Fruit fly (Drosophila melanogaster) whole organism, embryonic: ENCODE data around the gene dpy.

ENCODE experiments used
- ATbp ChIP-seq: fragments of 200-800 bp; sonication (Bioruptor generic); optimal IDR thresholded peaks from 2 replicates; lab custom pipeline; 2017; ENCODE audit warnings: missing biosample characterization, mild to moderate bottlenecking, missing genetic modification characterization, missing genetic modification reagents
- Asciz ChIP-seq: fragments of 200-800 bp; sonication (Bioruptor generic); optimal IDR thresholded peaks from 2 replicates; lab custom pipeline; 2017; ENCODE audit warnings: missing biosample characterization, mild to moderate bottlenecking, missing genetic modification characterization, missing genetic modification reagents
- Blimp-1 ChIP-seq: fragments of 200-800 bp; sonication (Bioruptor generic); optimal IDR thresholded peaks from 3 replicates; lab custom pipeline; 2018; ENCODE audit warnings: missing biosample characterization, missing genetic modification characterization, mild to moderate bottlenecking, moderate library complexity, missing genetic modification reagents
- C15 ChIP-seq: fragments of 200-800 bp; sonication (Bioruptor generic); IDR thresholded peaks from 3 replicates; pipeline ENCODE4 v1.3.6; 2022; ENCODE audit warnings: missing biosample characterization, missing genetic modification characterization
- CG10654 ChIP-seq: fragments of 200-800 bp; sonication (Bioruptor generic); optimal IDR thresholded peaks from 2 replicates; lab custom pipeline; 2016; ENCODE audit warnings: missing biosample characterization, missing genetic modification characterization
- CG10979 ChIP-seq: fragments of 200-800 bp; sonication (Bioruptor generic); optimal IDR thresholded peaks from 2 replicates; lab custom pipeline; 2018; ENCODE audit warnings: missing biosample characterization, mild to moderate bottlenecking, missing genetic modification characterization, moderate library complexity
- CG11398 ChIP-seq: fragments of 200-800 bp; sonication (Bioruptor generic); optimal IDR thresholded peaks from 2 replicates; lab custom pipeline; 2016; ENCODE audit warnings: missing biosample characterization, missing genetic modification characterization
- CG12071 ChIP-seq: fragments of 200-800 bp; sonication (Bioruptor generic); optimal IDR thresholded peaks from 3 replicates; lab custom pipeline; 2018; ENCODE audit warnings: missing biosample characterization, mild to moderate bottlenecking, missing genetic modification characterization
- CG13296 ChIP-seq: fragments of 200-800 bp; sonication (Bioruptor generic); optimal IDR thresholded peaks from 3 replicates; lab custom pipeline; 2018; ENCODE audit warnings: missing biosample characterization, mild to moderate bottlenecking, missing genetic modification characterization
- CG13894 ChIP-seq: fragments of 200-800 bp; sonication (Bioruptor generic); optimal IDR thresholded peaks from 3 replicates; lab custom pipeline; 2018; ENCODE audit warnings: missing biosample characterization, mild to moderate bottlenecking, missing genetic modification characterization, moderate library complexity
- CG15269 ChIP-seq: fragments of 200-800 bp; sonication (Bioruptor generic); optimal IDR thresholded peaks from 2 replicates; lab custom pipeline; 2018; ENCODE audit warnings: missing biosample characterization, mild to moderate bottlenecking, missing genetic modification characterization, moderate library complexity
- CG15601 ChIP-seq: fragments of 200-800 bp; sonication (Bioruptor generic); optimal IDR thresholded peaks from 3 replicates; lab custom pipeline; 2019; ENCODE audit warnings: missing biosample characterization, mild to moderate bottlenecking, missing genetic modification characterization, moderate library complexity
- CG17385 ChIP-seq: fragments of 200-800 bp; sonication (Bioruptor generic); optimal IDR thresholded peaks from 3 replicates; lab custom pipeline; 2018; ENCODE audit warnings: missing biosample characterization, mild to moderate bottlenecking, missing genetic modification characterization
- CG18599 ChIP-seq: fragments of 200-800 bp; sonication (Bioruptor generic); optimal IDR thresholded peaks from 3 replicates; lab custom pipeline; 2017; ENCODE audit warnings: missing biosample characterization, missing genetic modification characterization, mild to moderate bottlenecking, moderate library complexity, missing genetic modification reagents
- CG31441 ChIP-seq: fragments of 200-800 bp; sonication (Bioruptor generic); IDR thresholded peaks from 2 replicates; pipeline ENCODE4 v1.3.6; 2022; ENCODE audit warnings: missing biosample characterization, missing genetic modification characterization
- CG32772 ChIP-seq: fragments of 200-800 bp; sonication (Bioruptor generic); IDR thresholded peaks from 2 replicates; pipeline ENCODE4 v1.3.6; 2022; ENCODE audit warnings: missing biosample characterization, missing genetic modification characterization
- CG3838 ChIP-seq: fragments of 200-800 bp; sonication (Bioruptor generic); optimal IDR thresholded peaks from 3 replicates; lab custom pipeline; 2016; ENCODE audit warnings: missing biosample characterization, missing genetic modification characterization
- CG6175 ChIP-seq: fragments of 200-800 bp; sonication (Bioruptor generic); IDR thresholded peaks from 3 replicates; pipeline ENCODE4 v1.3.6; 2022; ENCODE audit warnings: missing biosample characterization, missing genetic modification characterization
- CG6689 ChIP-seq: fragments of 200-800 bp; sonication (Bioruptor generic); IDR thresholded peaks from 2 replicates; pipeline ENCODE4 v1.3.6; 2022; ENCODE audit warnings: missing biosample characterization, missing genetic modification characterization
- CG7271 ChIP-seq: fragments of 200-800 bp; sonication (Bioruptor generic); optimal IDR thresholded peaks from 2 replicates; lab custom pipeline; 2018; ENCODE audit warnings: missing biosample characterization, mild to moderate bottlenecking, missing genetic modification characterization, moderate library complexity
- CHES-1-like ChIP-seq: fragments of 200-800 bp; sonication (Bioruptor generic); optimal IDR thresholded peaks from 2 replicates; lab custom pipeline; 2016; ENCODE audit warnings: missing biosample characterization, missing genetic modification characterization
- Dip2 ChIP-seq: fragments of 200-800 bp; sonication (Bioruptor generic); IDR thresholded peaks from 2 replicates; pipeline ENCODE4 v1.3.6; 2022; ENCODE audit warnings: missing biosample characterization, missing genetic modification characterization
- Dll ChIP-seq: fragments of 200-800 bp; sonication (Bioruptor generic); IDR thresholded peaks from 4 replicates; pipeline ENCODE4 v1.3.6; 2022; ENCODE audit warnings: missing biosample characterization, missing genetic modification characterization; ENCODE audit not compliant: partially characterized antibody
- Dp ChIP-seq: fragments of 200-800 bp; sonication (Bioruptor generic); optimal IDR thresholded peaks from 2 replicates; lab custom pipeline; 2018; ENCODE audit warnings: missing biosample characterization, mild to moderate bottlenecking, missing genetic modification characterization, moderate library complexity
- Elba2 ChIP-seq: fragments of 200-800 bp; sonication (Bioruptor generic); optimal IDR thresholded peaks from 3 replicates; lab custom pipeline; 2016; ENCODE audit warnings: missing biosample characterization, missing genetic modification characterization
- HLH54F ChIP-seq: fragments of 200-800 bp; sonication (Bioruptor generic); optimal IDR thresholded peaks from 3 replicates; lab custom pipeline; 2016; ENCODE audit warnings: missing biosample characterization, missing genetic modification characterization
- Jarid2 ChIP-seq: fragments of 200-800 bp; sonication (Bioruptor generic); optimal IDR thresholded peaks from 3 replicates; lab custom pipeline; 2017; ENCODE audit warnings: mild to moderate bottlenecking, missing biosample characterization, missing genetic modification reagents, missing genetic modification characterization
- Med ChIP-seq: fragments of 200-800 bp; sonication (Bioruptor generic); peaks from one replicate; lab custom pipeline; 2016; ENCODE audit warnings: missing biosample characterization, missing genetic modification characterization, mild to moderate bottlenecking, inconsistent platforms, moderate library complexity
- Myb ChIP-seq: fragments of 200-800 bp; sonication (Bioruptor generic); optimal IDR thresholded peaks from 2 replicates; lab custom pipeline; 2016; ENCODE audit warnings: missing biosample characterization, missing genetic modification characterization
- Rfx ChIP-seq: fragments of 200-800 bp; sonication (Bioruptor generic); IDR thresholded peaks from 2 replicates; pipeline ENCODE4 v1.3.6; 2022; ENCODE audit warnings: missing biosample characterization, missing genetic modification characterization
- Side ChIP-seq: fragments of 200-800 bp; sonication (Bioruptor generic); optimal IDR thresholded peaks from 2 replicates; lab custom pipeline; 2016; ENCODE audit warnings: missing biosample characterization, missing genetic modification characterization
- Sox100B ChIP-seq: fragments of 200-800 bp; sonication (Bioruptor generic); optimal IDR thresholded peaks from 3 replicates; lab custom pipeline; 2018; ENCODE audit warnings: missing biosample characterization, mild to moderate bottlenecking, missing genetic modification characterization
- Ssrp ChIP-seq: fragments of 200-800 bp; sonication (Bioruptor generic); optimal IDR thresholded peaks from 2 replicates; lab custom pipeline; 2018; ENCODE audit warnings: missing biosample characterization, mild to moderate bottlenecking, missing genetic modification characterization, moderate library complexity
- amos ChIP-seq: fragments of 200-800 bp; sonication (Bioruptor generic); IDR thresholded peaks from 2 replicates; pipeline ENCODE4 v1.3.6; 2022; ENCODE audit warnings: missing biosample characterization, missing genetic modification characterization; ENCODE audit not compliant: partially characterized antibody
- ase ChIP-seq: fragments of 200-800 bp; sonication (Bioruptor generic); IDR thresholded peaks from 3 replicates; pipeline ENCODE4 v1.3.6; 2022; ENCODE audit warnings: missing biosample characterization, missing genetic modification characterization
- crc ChIP-seq: fragments of 200-800 bp; sonication (Bioruptor generic); optimal IDR thresholded peaks from 2 replicates; lab custom pipeline; 2016; ENCODE audit warnings: missing biosample characterization, missing genetic modification characterization
- ems ChIP-seq: fragments of 200-800 bp; sonication (Bioruptor generic); optimal IDR thresholded peaks from 3 replicates; lab custom pipeline; 2016; ENCODE audit warnings: missing biosample characterization, missing genetic modification characterization
- esg ChIP-seq: fragments of 200-800 bp; sonication (Bioruptor generic); conservative IDR thresholded peaks from 2 replicates; pipeline ENCODE4 v1.3.6; 2022; ENCODE audit warnings: missing biosample characterization, missing genetic modification characterization
- eyg ChIP-seq: fragments of 200-800 bp; sonication (Bioruptor generic); optimal IDR thresholded peaks from 3 replicates; lab custom pipeline; 2016; ENCODE audit warnings: missing biosample characterization, missing genetic modification characterization
- fd64A ChIP-seq: fragments of 200-800 bp; sonication (Bioruptor generic); optimal IDR thresholded peaks from 3 replicates; lab custom pipeline; 2018; ENCODE audit warnings: missing biosample characterization, mild to moderate bottlenecking, missing genetic modification characterization
- fru ChIP-seq: fragments of >200 bp; optimal IDR thresholded peaks from 2 replicates; lab custom pipeline; 2017
- mirr ChIP-seq: fragments of 200-800 bp; sonication (Bioruptor generic); optimal IDR thresholded peaks from 3 replicates; lab custom pipeline; 2018; ENCODE audit warnings: missing biosample characterization, mild to moderate bottlenecking, missing genetic modification characterization
- otp ChIP-seq: fragments of 200-800 bp; sonication (Bioruptor generic); IDR thresholded peaks from 3 replicates; pipeline ENCODE4, ENCODE4 v1.3.6; 2022; ENCODE audit warnings: missing biosample characterization, missing genetic modification characterization
- phol ChIP-seq: fragments of 200-800 bp; sonication (Bioruptor generic); optimal IDR thresholded peaks from 3 replicates; lab custom pipeline; 2018; ENCODE audit warnings: missing biosample characterization, mild to moderate bottlenecking, missing genetic modification characterization, moderate library complexity
- ranshi ChIP-seq: fragments of 200-800 bp; sonication (Bioruptor generic); IDR thresholded peaks from 2 replicates; pipeline ENCODE4 v1.3.6; 2022; ENCODE audit warnings: missing biosample characterization, missing genetic modification characterization
- salm ChIP-seq: fragments of 200-800 bp; sonication (Bioruptor generic); optimal IDR thresholded peaks from 2 replicates; lab custom pipeline; 2018; ENCODE audit warnings: missing biosample characterization, mild to moderate bottlenecking, missing genetic modification characterization
- sob ChIP-seq: fragments of 200-800 bp; sonication (Bioruptor generic); IDR thresholded peaks from 2 replicates; pipeline ENCODE4 v1.3.6; 2022; ENCODE audit warnings: missing biosample characterization, missing genetic modification characterization
- stc ChIP-seq: fragments of 200-800 bp; sonication (Bioruptor generic); IDR thresholded peaks from 2 replicates; pipeline ENCODE4 v1.3.6; 2022; ENCODE audit warnings: missing biosample characterization, missing genetic modification characterization
- toy ChIP-seq: fragments of 200-800 bp; sonication (Bioruptor generic); IDR thresholded peaks from 2 replicates; pipeline ENCODE4 v1.3.6; 2022; ENCODE audit warnings: missing biosample characterization, missing genetic modification characterization
- vfl ChIP-seq: fragments of 200-800 bp; sonication (Bioruptor generic); optimal IDR thresholded peaks from 2 replicates; lab custom pipeline; 2016; ENCODE audit warnings: missing biosample characterization, missing genetic modification characterization
- vnd ChIP-seq: fragments of 200-800 bp; sonication (Bioruptor generic); IDR thresholded peaks from 3 replicates; pipeline ENCODE4 v1.3.6; 2022; ENCODE audit warnings: missing biosample characterization, missing genetic modification characterization; ENCODE audit not compliant: partially characterized antibody
- wdn ChIP-seq: fragments of 200-800 bp; sonication (Bioruptor generic); IDR thresholded peaks from 2 replicates; pipeline ENCODE4 v1.3.6; 2022; ENCODE audit warnings: missing biosample characterization, missing genetic modification characterization

The dpy gene

dm6 chr2L:4476672-4477273 lies 137.3 kb downstream of the dpy start, which contains the start of gene ine (continued):
- TF ChIP-seq ranshi (0 out of 2 replicates have a peak, but pooled peaks have one; percentile 33), CG13894 (tag; lab: Kevin White, UChicago) (peak; percentile 98), Sox100B (GFP tag; lab: Kevin White, UChicago) (no peak), Dp (GFP tag; lab: Kevin White, UChicago) (no peak), Elba2 (GFP tag; lab: Kevin White, UChicago) (no peak), phol (tag; lab: Kevin White, UChicago) (no peak), CHES-1-like (GFP tag; lab: Kevin White, UChicago) (no peak), fd64A (GFP tag; lab: Kevin White, UChicago) (no peak), vfl (GFP tag; lab: Kevin White, UChicago) (no peak), CG10654 (GFP tag; lab: Kevin White, UChicago) (no peak), crc (no peak), CG6689 (GFP tag; lab: Robert Waterston, UW) (no peak), HLH54F (GFP tag; lab: Kevin White, UChicago) (no peak), CG6175 (GFP tag; lab: Robert Waterston, UW) (peak; percentile 95), fru (no peak), CG10979 (tag; lab: Kevin White, UChicago) (no peak), otp (GFP tag; lab: Robert Waterston, UW) (no peak), Myb (GFP tag; lab: Kevin White, UChicago) (no peak), Jarid2 (peak; percentile 56), stc (GFP tag; lab: Robert Waterston, UW) (no peak), wdn (no peak), CG3838 (no peak), Blimp-1 (GFP tag; lab: Kevin White, UChicago) (no peak), CG7271 (tag; lab: Kevin White, UChicago) (no peak), esg (GFP tag; lab: Robert Waterston, UW) (no peak), CG31441 (no peak), Rfx (GFP tag; lab: Robert Waterston, UW) (no peak), Med (GFP tag; lab: Kevin White, UChicago) (peak; percentile 74), Dll (GFP tag; lab: Robert Waterston, UW) (0 out of 4 replicates have a peak, but pooled peaks have one; percentile 12), sob (GFP tag; lab: Robert Waterston, UW) (no peak; the same call in 1 of the 2 replicates), eyg (GFP tag; lab: Kevin White, UChicago) (no peak), Side (no peak), toy (no peak), mirr (GFP tag; lab: Kevin White, UChicago) (peak; percentile 63)

dm6 chr2L:4475422-4475821 lies 138.7 kb downstream of the dpy start:
- no peak for TF ChIP-seq CG17385 (GFP tag; lab: Kevin White, UChicago)
- TF ChIP-seq C15 (GFP tag; lab: Robert Waterston, UW) = no peak
- TF ChIP-seq ATbp (GFP tag; lab: Kevin White, UChicago) = peak; percentile 65
- peak; percentile 6 for TF ChIP-seq CG15269 (tag; lab: Kevin White, UChicago)
- no peak for TF ChIP-seq amos
- TF ChIP-seq CG13296 (GFP tag; lab: Kevin White, UChicago) = peak; percentile 6
- no peak for TF ChIP-seq ase (GFP tag; lab: Robert Waterston, UW)
- TF ChIP-seq CG32772 (GFP tag; lab: Robert Waterston, UW) = no peak
- no peak for TF ChIP-seq CG18599 (GFP tag; lab: Kevin White, UChicago)
- peak; percentile 15 for TF ChIP-seq CG15601 (tag; lab: Kevin White, UChicago)
- no peak for TF ChIP-seq Dip2
- peak; percentile 30 for TF ChIP-seq salm (tag; lab: Kevin White, UChicago)
- TF ChIP-seq Ssrp (tag; lab: Kevin White, UChicago) = no peak
- no peak for TF ChIP-seq CG11398 (GFP tag; lab: Kevin White, UChicago)
- no peak for TF ChIP-seq vnd
- peak; percentile 40 for TF ChIP-seq Med (GFP tag; lab: Kevin White, UChicago)
- TF ChIP-seq Asciz = peak; percentile 36
- TF ChIP-seq ems (GFP tag; lab: Kevin White, UChicago) = no peak
- TF ChIP-seq CG12071 (GFP tag; lab: Kevin White, UChicago) = peak; percentile 27
